Worm (Caenorhabditis elegans) whole organism, late embryonic: ENCODE measurements around the gene F13H8.5.

Experiments
- C38D4.7 ChIP-seq: fragments of 200-800 bp; sonication (Bioruptor generic); optimal IDR thresholded peaks from 2 replicates; lab custom pipeline; 2018; ENCODE audit warnings: mild to moderate bottlenecking, missing genetic modification characterization, moderate library complexity, missing compliant biosample characterization
- F13H6.1 ChIP-seq: sonication (generic microtip); optimal IDR thresholded peaks from 2 replicates; lab custom pipeline; 2016; ENCODE audit warnings: missing genetic modification characterization, missing compliant biosample characterization
- T23F11.4 ChIP-seq: fragments of 200-800 bp; sonication (Bioruptor generic); optimal IDR thresholded peaks from 2 replicates; lab custom pipeline; 2018; ENCODE audit warnings: mild to moderate bottlenecking, missing genetic modification characterization, missing compliant biosample characterization
- ama-1 ChIP-seq: fragments of 150-350 bp; optimal IDR thresholded peaks from 2 replicates; lab custom pipeline; 2014
- ceh-14 ChIP-seq: sonication (generic microtip); optimal IDR thresholded peaks from 2 replicates; lab custom pipeline; 2016; ENCODE audit warnings: missing genotype, missing genetic modification characterization, missing compliant biosample characterization
- ceh-18 ChIP-seq: sonication (generic microtip); optimal IDR thresholded peaks from 2 replicates; lab custom pipeline; 2016; ENCODE audit warnings: missing genetic modification characterization, missing compliant biosample characterization
- ceh-2 ChIP-seq: sonication (generic microtip); optimal IDR thresholded peaks from 2 replicates; lab custom pipeline; 2016; ENCODE audit warnings: missing genotype, missing genetic modification characterization, missing compliant biosample characterization
- ceh-22 ChIP-seq: sonication (generic microtip); optimal IDR thresholded peaks from 2 replicates; lab custom pipeline; 2017; ENCODE audit warnings: missing biosample characterization, missing genetic modification characterization
- ceh-24 ChIP-seq: sonication (generic microtip); optimal IDR thresholded peaks from 2 replicates; lab custom pipeline; 2016; ENCODE audit warnings: mild to moderate bottlenecking, missing genetic modification characterization, missing compliant biosample characterization
- ceh-34 ChIP-seq: sonication (generic microtip); optimal IDR thresholded peaks from 2 replicates; lab custom pipeline; 2016; ENCODE audit warnings: mild to moderate bottlenecking, missing genetic modification characterization, missing compliant biosample characterization
- ceh-45 ChIP-seq: fragments of 200-800 bp; sonication (Bioruptor generic); IDR thresholded peaks from 2 replicates; pipeline ENCODE4 v1.3.6; 2022; ENCODE audit warnings: missing genetic modification reagents, missing genetic modification characterization, missing compliant biosample characterization
- che-1 ChIP-seq: sonication (generic microtip); optimal IDR thresholded peaks from 2 replicates; lab custom pipeline; 2016; ENCODE audit warnings: mild to moderate bottlenecking, missing genetic modification characterization, missing compliant biosample characterization
- elt-4 ChIP-seq: sonication (generic microtip); optimal IDR thresholded peaks from 2 replicates; lab custom pipeline; 2016; ENCODE audit warnings: missing genetic modification characterization, missing compliant biosample characterization
- eyg-1 ChIP-seq: sonication (generic microtip); optimal IDR thresholded peaks from 2 replicates; lab custom pipeline; 2016; ENCODE audit warnings: missing genotype, missing genetic modification characterization, missing compliant biosample characterization
- fax-1 ChIP-seq: sonication (generic microtip); optimal IDR thresholded peaks from 2 replicates; lab custom pipeline; 2016; ENCODE audit warnings: missing genotype, missing genetic modification characterization, missing compliant biosample characterization
- fkh-10 ChIP-seq: fragments of 150-350 bp; optimal IDR thresholded peaks from 2 replicates; lab custom pipeline; 2014; ENCODE audit warnings: missing biosample characterization, missing genetic modification reagents, missing genetic modification characterization
- fkh-6 ChIP-seq: sonication (generic microtip); optimal IDR thresholded peaks from 2 replicates; lab custom pipeline; 2016; ENCODE audit warnings: missing genetic modification characterization, missing compliant biosample characterization
- gmeb-2 ChIP-seq: sonication (generic microtip); optimal IDR thresholded peaks from 2 replicates; lab custom pipeline; 2016; ENCODE audit warnings: missing genetic modification characterization, inconsistent platforms, missing compliant biosample characterization
- hlh-15 ChIP-seq: sonication (generic microtip); optimal IDR thresholded peaks from 2 replicates; lab custom pipeline; 2016; ENCODE audit warnings: missing genetic modification characterization, missing compliant biosample characterization
- hlh-30 ChIP-seq: sonication (generic microtip); optimal IDR thresholded peaks from 2 replicates; lab custom pipeline; 2017; ENCODE audit warnings: antibody characterized with exemption, missing genetic modification characterization, missing compliant biosample characterization; ENCODE audit not compliant: insufficient read depth
- hlh-8 ChIP-seq: sonication (generic microtip); optimal IDR thresholded peaks from 2 replicates; lab custom pipeline; 2016; ENCODE audit warnings: missing genotype, missing genetic modification characterization, missing compliant biosample characterization
- lim-6 ChIP-seq: sonication (generic microtip); optimal IDR thresholded peaks from 2 replicates; lab custom pipeline; 2016; ENCODE audit warnings: missing genetic modification characterization, missing compliant biosample characterization
- lin-11 ChIP-seq: fragments of 200-800 bp; sonication (Bioruptor generic); optimal IDR thresholded peaks from 2 replicates; lab custom pipeline; 2018; ENCODE audit warnings: mild to moderate bottlenecking, missing genetic modification characterization, missing compliant biosample characterization
- madf-2 ChIP-seq: sonication (generic microtip); optimal IDR thresholded peaks from 2 replicates; lab custom pipeline; 2017; ENCODE audit warnings: missing genetic modification characterization, missing compliant biosample characterization
- nhr-11 ChIP-seq: fragments of 150-350 bp; optimal IDR thresholded peaks from 2 replicates; lab custom pipeline; 2014; ENCODE audit warnings: missing biosample characterization, missing genetic modification characterization
- nhr-232 ChIP-seq: sonication (generic microtip); optimal IDR thresholded peaks from 2 replicates; lab custom pipeline; 2016; ENCODE audit warnings: missing genetic modification characterization, missing compliant biosample characterization
- odd-2 ChIP-seq: sonication (generic microtip); optimal IDR thresholded peaks from 2 replicates; lab custom pipeline; 2017; ENCODE audit warnings: antibody characterized with exemption, mild to moderate bottlenecking, missing genetic modification characterization, missing compliant biosample characterization
- pag-3 ChIP-seq: sonication (generic microtip); optimal IDR thresholded peaks from 2 replicates; lab custom pipeline; 2016; ENCODE audit warnings: missing compliant biosample characterization, missing genetic modification characterization, borderline replicate concordance
- pat-9 ChIP-seq: fragments of 200-800 bp; sonication (Bioruptor generic); optimal IDR thresholded peaks from 2 replicates; lab custom pipeline; 2018; ENCODE audit warnings: mild to moderate bottlenecking, missing genetic modification characterization, moderate library complexity, missing compliant biosample characterization
- pqm-1 ChIP-seq: sonication (generic microtip); optimal IDR thresholded peaks from 2 replicates; lab custom pipeline; 2016; ENCODE audit warnings: missing genetic modification characterization, missing compliant biosample characterization
- ref-2 ChIP-seq: sonication (generic microtip); optimal IDR thresholded peaks from 2 replicates; lab custom pipeline; 2016; ENCODE audit warnings: missing genetic modification characterization, missing compliant biosample characterization
- rnt-1 ChIP-seq: sonication (generic microtip); optimal IDR thresholded peaks from 2 replicates; lab custom pipeline; 2016; ENCODE audit warnings: missing genetic modification characterization, missing compliant biosample characterization
- sox-2 ChIP-seq: fragments of 200-800 bp; sonication (Bioruptor generic); IDR thresholded peaks from 2 replicates; pipeline ENCODE4 v1.3.6; 2022; ENCODE audit warnings: missing genetic modification reagents, missing genetic modification characterization, missing compliant biosample characterization
- sox-4 ChIP-seq: sonication (generic microtip); optimal IDR thresholded peaks from 2 replicates; lab custom pipeline; 2017; ENCODE audit warnings: mild to moderate bottlenecking, missing genetic modification characterization, inconsistent platforms, missing compliant biosample characterization
- tbx-7 ChIP-seq: sonication (generic microtip); optimal IDR thresholded peaks from 2 replicates; lab custom pipeline; 2016; ENCODE audit warnings: missing genotype, missing genetic modification characterization, missing compliant biosample characterization
- unc-42 ChIP-seq: sonication (generic microtip); optimal IDR thresholded peaks from 2 replicates; lab custom pipeline; 2016; ENCODE audit warnings: missing genotype, missing genetic modification characterization, missing compliant biosample characterization
- zip-5 ChIP-seq: sonication (generic microtip); optimal IDR thresholded peaks from 2 replicates; lab custom pipeline; 2016; ENCODE audit warnings: missing genetic modification characterization, missing compliant biosample characterization
- ztf-16 ChIP-seq: sonication (generic microtip); optimal IDR thresholded peaks from 2 replicates; lab custom pipeline; 2017; ENCODE audit warnings: missing genetic modification characterization, missing compliant biosample characterization

F13H8.5 gene

DNA sequence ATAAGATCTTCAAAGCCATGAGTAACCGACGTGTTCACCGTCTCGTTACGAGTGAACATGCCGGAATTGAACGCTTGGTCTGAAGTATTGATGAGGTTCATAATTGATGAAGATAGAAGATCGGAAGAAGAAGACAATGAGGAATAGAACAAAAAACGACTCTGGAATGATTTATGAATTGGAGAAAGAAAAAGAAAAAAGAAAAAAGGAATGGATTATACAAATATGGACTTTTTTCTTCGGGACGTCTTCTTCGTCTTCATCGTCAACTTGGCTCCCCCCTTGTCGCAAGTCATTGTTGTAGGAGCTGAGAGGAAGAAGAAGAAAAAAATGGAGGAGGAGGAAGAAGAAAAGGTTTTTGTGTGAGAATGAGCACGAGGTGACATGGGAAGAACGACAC is 28.9 kb downstream of the F13H8.5 start, which contains the start of gene srsy-2:
TSS of gene srsy-2 (minus strand) at position 101 of the 400 bp plus-strand sequence.
- TF ChIP-seq hlh-8 (tag; lab: Kevin White, UChicago) = no peak
- no peak for TF ChIP-seq unc-42 (tag; lab: Kevin White, UChicago)
- no peak for TF ChIP-seq sox-2
- TF ChIP-seq ceh-34 (tag; lab: Kevin White, UChicago) = no peak
- no peak for TF ChIP-seq gmeb-2 (tag; lab: Kevin White, UChicago)
- TF ChIP-seq lim-6 (tag; lab: Kevin White, UChicago) = no peak

DNA sequence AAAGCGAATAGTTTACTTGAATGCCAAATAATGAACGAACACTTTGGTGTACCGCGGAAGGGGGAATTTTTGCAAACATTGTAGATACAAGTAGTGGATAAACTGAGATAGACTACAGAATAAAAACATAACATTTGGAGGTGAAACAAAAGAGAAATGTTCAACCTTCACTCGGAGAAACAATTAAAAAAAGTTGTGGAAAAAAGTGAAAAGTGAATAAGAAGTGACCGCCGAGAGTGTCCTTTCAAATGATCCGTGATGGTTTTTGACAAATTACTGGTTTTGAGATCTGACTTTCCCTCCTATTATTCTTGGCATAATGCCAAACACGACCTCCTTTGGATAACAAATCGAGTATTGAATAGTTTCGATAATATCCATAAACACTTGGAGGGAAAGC is 32.2 kb downstream of the F13H8.5 start:
- no peak for TF ChIP-seq nhr-232 (tag; lab: Kevin White, UChicago)
- no peak for TF ChIP-seq ceh-2 (tag; lab: Kevin White, UChicago)
- TF ChIP-seq hlh-15 (tag; lab: Kevin White, UChicago) = no peak
- TF ChIP-seq rnt-1 (tag; lab: Kevin White, UChicago) = no peak
- TF ChIP-seq che-1 (tag; lab: Kevin White, UChicago) = no peak
- TF ChIP-seq madf-2 (tag; lab: Kevin White, UChicago) = no peak
- no peak for TF ChIP-seq ref-2 (tag; lab: Kevin White, UChicago)
- TF ChIP-seq fkh-10 (GFP tag; lab: Kevin White, UChicago) = no peak
- no peak for TF ChIP-seq F13H6.1 (tag; lab: Kevin White, UChicago)
- TF ChIP-seq ama-1 (lab: Kevin White, UChicago) = no peak
- no peak for TF ChIP-seq sox-4 (tag; lab: Kevin White, UChicago)
- TF ChIP-seq hlh-30 (tag; lab: Kevin White, UChicago) = no peak
- TF ChIP-seq tbx-7 = no peak
- no peak for TF ChIP-seq eyg-1 (tag; lab: Kevin White, UChicago)
- no peak for TF ChIP-seq ztf-16 (tag; lab: Kevin White, UChicago)
- no peak for TF ChIP-seq ceh-45
- no peak for TF ChIP-seq lin-11
- no peak for TF ChIP-seq nhr-11 (tag; lab: Kevin White, UChicago)
- TF ChIP-seq pat-9 (tag; lab: Kevin White, UChicago) = no peak
- TF ChIP-seq ceh-24 = no peak

DNA sequence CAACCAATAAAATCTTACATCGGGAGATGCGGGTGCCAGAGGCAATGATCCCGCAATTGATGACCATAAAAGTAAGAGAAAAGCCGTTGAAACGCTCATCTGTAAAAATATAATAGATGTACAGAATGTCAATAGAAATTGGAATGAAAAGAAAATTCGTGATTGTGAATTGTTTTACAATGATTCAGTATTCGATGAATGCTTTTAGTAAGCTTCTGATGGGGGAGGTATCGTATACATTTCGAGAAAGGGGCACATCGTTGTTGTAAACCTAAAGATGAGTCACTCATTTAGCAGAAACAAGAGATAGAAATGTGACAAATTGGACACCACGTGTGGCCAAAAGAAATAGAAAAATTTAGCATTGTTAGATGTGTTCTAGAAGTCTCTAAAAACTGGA is 33.4 kb downstream of the F13H8.5 start, which contains the start of gene C30B5.6:
TSS of gene C30B5.6 (minus strand) at position 101 of the 400 bp plus-strand sequence.
- TF ChIP-seq fax-1 (tag; lab: Kevin White, UChicago) (no peak), elt-4 (tag; lab: Kevin White, UChicago) (no peak), pag-3 (no peak), zip-5 (no peak), ceh-18 (tag; lab: Kevin White, UChicago) (no peak)

DNA sequence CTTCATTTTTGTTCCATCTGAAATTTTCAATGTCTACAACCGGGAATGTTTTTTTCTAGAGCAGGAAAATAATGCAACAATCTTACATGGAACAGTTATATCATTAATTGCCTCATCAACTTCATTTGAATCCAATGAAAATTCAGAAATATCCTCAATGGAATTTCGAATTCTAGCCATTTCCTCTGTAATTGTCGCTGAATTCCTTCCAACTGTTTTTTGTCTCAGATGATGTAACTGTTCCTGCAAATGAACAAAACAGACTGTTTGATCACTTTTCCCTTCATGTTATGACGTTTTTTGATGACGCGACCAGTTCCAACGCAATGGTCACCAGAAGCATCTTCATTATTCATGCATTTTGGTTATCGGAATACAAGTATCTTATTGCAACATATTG is 34.5 kb downstream of the F13H8.5 start:
- TF ChIP-seq unc-42 (tag; lab: Kevin White, UChicago) = no peak
- TF ChIP-seq ceh-24 = no peak
- no peak for TF ChIP-seq fkh-10 (GFP tag; lab: Kevin White, UChicago)
- TF ChIP-seq T23F11.4 (GFP tag; lab: Kevin White, UChicago) = no peak
- no peak for TF ChIP-seq che-1 (tag; lab: Kevin White, UChicago)
- no peak for TF ChIP-seq odd-2 (tag; lab: Kevin White, UChicago)
- no peak for TF ChIP-seq ref-2 (tag; lab: Kevin White, UChicago)
- no peak for TF ChIP-seq C38D4.7
- TF ChIP-seq fkh-6 (tag; lab: Kevin White, UChicago) = no peak
- TF ChIP-seq hlh-8 (tag; lab: Kevin White, UChicago) = no peak
- no peak for TF ChIP-seq ztf-16 (tag; lab: Kevin White, UChicago)
- no peak for TF ChIP-seq eyg-1 (tag; lab: Kevin White, UChicago)
- no peak for TF ChIP-seq pqm-1 (tag; lab: Kevin White, UChicago)
- no peak for TF ChIP-seq ceh-45
- TF ChIP-seq ceh-14 (tag; lab: Kevin White, UChicago) = no peak
- no peak for TF ChIP-seq rnt-1 (tag; lab: Kevin White, UChicago)
- no peak for TF ChIP-seq ceh-22 (tag; lab: Kevin White, UChicago)
- no peak for TF ChIP-seq sox-2
- TF ChIP-seq pag-3 = no peak
- no peak for TF ChIP-seq ceh-34 (tag; lab: Kevin White, UChicago)
